Fruit fly (Drosophila melanogaster): ENCODE results near the gene CG34135.

- no peak for TF ChIP-seq Dfd (GFP tag; optimal IDR thresholded peaks at IDR 0.05)
- no peak for TF ChIP-seq N (GFP tag; optimal IDR thresholded peaks at IDR 0.05)
- TF ChIP-seq dsf (GFP tag; optimal IDR thresholded peaks at IDR 0.05; ENCODE audit: borderline replicate concordance), result no peak
- TF ChIP-seq h (GFP tag; optimal IDR thresholded peaks at IDR 0.05), result peak; percentile 60
Observed at dm6 chr3R:8744198-8744597, 23.8 kb downstream of the CG34135 start.
